Worm (Caenorhabditis elegans): ENCODE measurements around the gene C34F11.1.

Gene C34F11.1

ce11 chrII:5202930-5203329 lies 9.8 kb upstream of the C34F11.1 start, which contains the start of gene ampd-1:
Gene ampd-1 (plus strand): TSS chrII:5203322.
- no peak for TF ChIP-seq nhr-85 (tag)
- no peak for TF ChIP-seq Y116A8C.19 (tag; optimal IDR thresholded peaks at IDR 0.05; ENCODE audit: borderline replicate concordance)
- TF ChIP-seq mdl-1 (tag; optimal IDR thresholded peaks at IDR 0.05): no peak
- peak; percentile 1 for TF ChIP-seq nhr-90 (tag; optimal IDR thresholded peaks at IDR 0.05; ENCODE audit: poor library complexity)
- no peak for TF ChIP-seq efl-1 (optimal IDR thresholded peaks at IDR 0.05)
- peak in 1 of 2 experiments; percentile 85 for TF ChIP-seq efl-1 (GFP tag; optimal IDR thresholded peaks at IDR 0.05 in 1 of 2)
- peak; percentile 45 for TF ChIP-seq nhr-71 (tag; optimal IDR thresholded peaks at IDR 0.05)
- no peak for TF ChIP-seq isw-1 (GFP tag; IDR thresholded peaks at IDR 0.05)
- TF ChIP-seq elt-2 (tag; optimal IDR thresholded peaks at IDR 0.05): peak; percentile 89
- peak; percentile 27 for TF ChIP-seq snu-23 (GFP tag; optimal IDR thresholded peaks at IDR 0.05)
- peak; percentile 15 for TF ChIP-seq lin-14 (GFP tag; optimal IDR thresholded peaks at IDR 0.05)
- TF ChIP-seq lin-35 (GFP tag; optimal IDR thresholded peaks at IDR 0.05): peak in 1 of 2 experiments; percentile 37

ce11 chrII:5205286-5205685 lies 7.5 kb upstream of the C34F11.1 start:
- TF ChIP-seq elt-2 (tag; optimal IDR thresholded peaks at IDR 0.05) (peak; percentile 36), sox-4 (tag; optimal IDR thresholded peaks at IDR 0.05) (no peak), unc-62 (GFP tag; optimal IDR thresholded peaks at IDR 0.05) (no peak), efl-1 (optimal IDR thresholded peaks at IDR 0.05) (no peak), efl-1 (GFP tag; optimal IDR thresholded peaks at IDR 0.05 in 1 of 2) (peak in 1 of 2 experiments; percentile 86), hlh-4 (tag; optimal IDR thresholded peaks at IDR 0.05) (no peak)

ce11 chrII:5209122-5209521 lies 3.7 kb upstream of the C34F11.1 start:
- TF ChIP-seq efl-1 (optimal IDR thresholded peaks at IDR 0.05) (no peak), efl-1 (GFP tag; optimal IDR thresholded peaks at IDR 0.05 in 1 of 2) (peak in 1 of 2 experiments; percentile 61), tlp-1 (tag; optimal IDR thresholded peaks at IDR 0.05) (no peak)

- TF ChIP-seq ceh-63 (GFP tag; optimal IDR thresholded peaks at IDR 0.05): no peak
- TF ChIP-seq C16A3.4 (tag; optimal IDR thresholded peaks at IDR 0.05): peak; percentile 15
- no peak for TF ChIP-seq dsc-1 (tag; optimal IDR thresholded peaks at IDR 0.05)
- peak; percentile 90 for TF ChIP-seq nhr-85 (tag)
- TF ChIP-seq lin-14 (GFP tag; optimal IDR thresholded peaks at IDR 0.05): peak; percentile 50
- TF ChIP-seq swsn-7 (tag; optimal IDR thresholded peaks at IDR 0.05): no peak
- no peak for TF ChIP-seq mab-9 (GFP tag; IDR thresholded peaks at IDR 0.05)
- no peak for TF ChIP-seq egl-13 (tag; optimal IDR thresholded peaks at IDR 0.05)
- TF ChIP-seq zip-4 (GFP tag; optimal IDR thresholded peaks at IDR 0.05): no peak
- peak; percentile 11 for TF ChIP-seq mep-1 (tag; optimal IDR thresholded peaks at IDR 0.05)
- no peak for TF ChIP-seq ceh-8 (GFP tag; optimal IDR thresholded peaks at IDR 0.05)
- no peak for TF ChIP-seq nhr-84 (tag; optimal IDR thresholded peaks at IDR 0.05)
- TF ChIP-seq mef-2 (tag; optimal IDR thresholded peaks at IDR 0.05): no peak
- peak; percentile 10 for TF ChIP-seq blmp-1 (tag; optimal IDR thresholded peaks at IDR 0.05)
- no peak for TF ChIP-seq lin-13 (GFP tag; optimal IDR thresholded peaks at IDR 0.05)
- TF ChIP-seq snpc-4 (tag; optimal IDR thresholded peaks at IDR 0.05): no peak
- peak; percentile 38; the same call in 1 of the 2 replicates for TF ChIP-seq grh-1 (GFP tag; IDR thresholded peaks at IDR 0.05)
- TF ChIP-seq hlh-17 (GFP tag; optimal IDR thresholded peaks at IDR 0.05; ENCODE audit: borderline replicate concordance): no peak
- peak; percentile 56 for TF ChIP-seq nhr-20 (tag; optimal IDR thresholded peaks at IDR 0.05)
- TF ChIP-seq nhr-76 (tag; optimal IDR thresholded peaks at IDR 0.05): no peak
- TF ChIP-seq unc-98 (GFP tag; IDR thresholded peaks at IDR 0.05): no peak
- peak; percentile 27 for TF ChIP-seq snu-23 (GFP tag; optimal IDR thresholded peaks at IDR 0.05)
- TF ChIP-seq nhr-71 (tag; optimal IDR thresholded peaks at IDR 0.05): peak; percentile 58
- TF ChIP-seq lsy-2 (tag; optimal IDR thresholded peaks at IDR 0.05): peak in 1 of 2 experiments; percentile 14
- no peak for TF ChIP-seq elt-2 (tag; optimal IDR thresholded peaks at IDR 0.05)
- TF ChIP-seq sup-37 (GFP tag; optimal IDR thresholded peaks at IDR 0.05): no peak
- TF ChIP-seq lin-15B (tag; optimal IDR thresholded peaks at IDR 0.05): no peak
- no peak for TF ChIP-seq pqm-1 (tag; optimal IDR thresholded peaks at IDR 0.05)
- no peak for TF ChIP-seq unc-130 (tag; optimal IDR thresholded peaks at IDR 0.05)
- TF ChIP-seq alr-1 (tag; optimal IDR thresholded peaks at IDR 0.05; ENCODE audit: borderline replicate concordance): no peak
- TF ChIP-seq elt-3 (tag; optimal IDR thresholded peaks at IDR 0.05): peak in 2 of 6 experiments; percentile 38 to 78
- TF ChIP-seq mdl-1 (tag; optimal IDR thresholded peaks at IDR 0.05): no peak
Measured at ce11 chrII:5210830-5211229, 1.9 kb upstream of the C34F11.1 start, which contains the start of gene C34F11.8. Gene C34F11.8 (minus strand): TSS chrII:5210964.
